Worm (Caenorhabditis elegans): Measurements from ENCODE around the gene rsp-6.

ce11 chrIV:7775725-7776124 is 15.3 kb downstream of the rsp-6 start, which contains the start of gene swd-2.1:
- TF ChIP-seq T22C8.4 (GFP tag; IDR thresholded peaks at IDR 0.05) (no peak), ref-1 (GFP tag; conservative IDR thresholded peaks at IDR 0.05) (no peak), flt-1 (GFP tag; IDR thresholded peaks at IDR 0.05) (no peak), ztf-29 (GFP tag; IDR thresholded peaks at IDR 0.05) (no peak), cog-1 (tag; optimal IDR thresholded peaks at IDR 0.05) (no peak)
